Fruit fly (Drosophila melanogaster): Measurements from ENCODE around the gene Sgp.

DNA sequence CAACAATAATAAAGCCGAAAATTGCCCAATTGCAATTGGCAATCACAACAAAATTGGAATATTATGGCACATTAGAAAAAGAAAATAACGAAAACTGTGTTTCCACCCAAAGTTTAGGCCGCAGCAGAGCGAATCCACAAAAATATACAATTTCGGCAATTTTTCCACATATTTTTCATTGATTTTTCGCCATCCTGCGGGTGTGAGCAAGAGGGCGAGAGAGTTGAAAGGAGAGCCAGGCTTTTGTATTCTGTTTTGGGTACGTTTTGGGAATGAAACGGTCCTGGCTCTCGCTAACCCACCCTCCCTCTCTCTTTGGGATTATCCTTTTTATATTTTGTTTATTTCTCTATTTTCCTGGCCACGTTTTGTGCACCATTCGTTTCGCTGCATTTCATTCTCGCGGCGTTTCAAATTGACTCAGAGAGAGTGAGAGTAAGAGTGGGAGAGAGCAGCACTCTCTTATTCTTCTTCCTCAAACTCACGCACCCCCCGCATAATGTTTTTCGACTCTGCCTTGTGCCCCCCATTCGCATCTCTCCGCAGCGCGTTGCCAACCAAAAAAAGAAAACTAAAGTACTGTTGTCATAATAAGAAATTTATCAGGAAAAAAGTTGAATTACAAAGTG, 24.4 kb downstream of the Sgp start:
- TF ChIP-seq ttk (optimal IDR thresholded peaks at IDR 0.05) (no peak), h (optimal IDR thresholded peaks at IDR 0.05) (no peak), insv (optimal IDR thresholded peaks at IDR 0.05) (no peak), psq (optimal IDR thresholded peaks at IDR 0.05) (no peak), Sin3A (optimal IDR thresholded peaks at IDR 0.05) (no peak), Myc (optimal IDR thresholded peaks at IDR 0.05) (no peak)

Data from Kc167 (cell line).